Fruit fly (Drosophila melanogaster) whole organism: ENCODE measurements around the gene Klc.

ENCODE experiments used
- Dll ChIP-seq: fragments of >200 bp; optimal IDR thresholded peaks from 2 replicates; lab custom pipeline; 2017
- pan ChIP-seq: fragments of >200 bp; optimal IDR thresholded peaks from 2 replicates; lab custom pipeline; 2017
- psq ChIP-seq: fragments of >200 bp; optimal IDR thresholded peaks from 2 replicates; lab custom pipeline; 2017
- usp ChIP-seq: fragments of >200 bp; optimal IDR thresholded peaks from 2 replicates; lab custom pipeline; 2017; ENCODE audit warnings: missing biosample characterization, missing genetic modification characterization, mixed read lengths

DNA sequence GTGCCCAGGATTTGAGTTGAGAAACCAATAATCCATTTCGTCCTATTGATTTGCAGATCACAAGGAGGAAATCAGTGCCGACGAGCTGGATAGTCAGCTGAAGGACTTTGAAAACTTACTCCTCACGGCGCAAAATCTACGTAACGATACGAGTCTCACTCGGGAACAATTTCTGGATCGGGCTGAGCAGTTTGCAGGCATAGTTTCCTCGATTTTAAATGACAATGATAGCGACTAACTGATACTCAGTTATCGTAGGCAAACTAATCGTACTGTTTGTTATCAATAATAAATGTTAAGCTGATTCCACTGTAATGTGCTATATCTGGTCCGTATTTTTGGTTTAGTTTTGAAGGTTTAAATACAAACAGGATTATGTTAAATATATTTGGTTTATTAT lies 3.6 kb downstream of the Klc start:
- TF ChIP-seq usp: no peak
- TF ChIP-seq psq (lab: Kevin White, UChicago): no peak
- TF ChIP-seq pan (lab: Kevin White, UChicago): no peak
- no peak for TF ChIP-seq Dll (lab: Kevin White, UChicago)
